Fruit fly (Drosophila melanogaster) whole organism, embryonic: ENCODE data around the gene dachs.
A peak's percentile ranks its signal among the peaks of the same experiment; 100 is the strongest.

ENCODE experiments used
- CG11504 ChIP-seq: fragments of 200-800 bp; sonication (Bioruptor generic); optimal IDR thresholded peaks from 3 replicates; lab custom pipeline; 2019; ENCODE audit warnings: missing biosample characterization, mild to moderate bottlenecking, missing genetic modification characterization, moderate library complexity
- CG11560 ChIP-seq: fragments of 200-800 bp; sonication (Bioruptor generic); IDR thresholded peaks from 3 replicates; pipeline ENCODE4 v1.3.6; 2022; ENCODE audit warnings: missing biosample characterization, missing genetic modification characterization
- CG12391 ChIP-seq: fragments of 200-800 bp; sonication (Bioruptor generic); optimal IDR thresholded peaks from 3 replicates; lab custom pipeline; 2018; ENCODE audit warnings: missing biosample characterization, mild to moderate bottlenecking, missing genetic modification characterization, moderate library complexity
- CG12659 ChIP-seq: fragments of 200-800 bp; sonication (Bioruptor generic); optimal IDR thresholded peaks from 3 replicates; lab custom pipeline; 2017; ENCODE audit warnings: mild to moderate bottlenecking, missing biosample characterization, missing genetic modification reagents, missing genetic modification characterization
- CG13775 ChIP-seq: fragments of 200-800 bp; sonication (Bioruptor generic); optimal IDR thresholded peaks from 3 replicates; lab custom pipeline; 2017; ENCODE audit warnings: missing biosample characterization, mild to moderate bottlenecking, missing genetic modification characterization
- CG15269 ChIP-seq: fragments of 200-800 bp; sonication (Bioruptor generic); optimal IDR thresholded peaks from 2 replicates; lab custom pipeline; 2018; ENCODE audit warnings: missing biosample characterization, mild to moderate bottlenecking, missing genetic modification characterization, moderate library complexity
- CG30403 ChIP-seq: fragments of 200-800 bp; sonication (Bioruptor generic); optimal IDR thresholded peaks from 3 replicates; lab custom pipeline; 2016; ENCODE audit warnings: missing biosample characterization, missing genetic modification characterization
- CG33213 ChIP-seq: fragments of 200-800 bp; sonication (Bioruptor generic); optimal IDR thresholded peaks from 3 replicates; lab custom pipeline; 2016; ENCODE audit warnings: missing biosample characterization, missing genetic modification characterization
- CG4360 ChIP-seq: fragments of 200-800 bp; sonication (Bioruptor generic); IDR thresholded peaks from 2 replicates; pipeline ENCODE4 v1.3.6; 2022; ENCODE audit warnings: missing biosample characterization, missing genetic modification characterization
- CG4404 ChIP-seq: fragments of 200-800 bp; sonication (Bioruptor generic); IDR thresholded peaks from 2 replicates; pipeline ENCODE4 v1.3.6; 2022; ENCODE audit warnings: missing biosample characterization, missing genetic modification characterization
- CG4424 ChIP-seq: fragments of 200-800 bp; sonication (Bioruptor generic); optimal IDR thresholded peaks from 3 replicates; lab custom pipeline; 2016; ENCODE audit warnings: missing biosample characterization, missing genetic modification characterization
- CG7839 ChIP-seq: fragments of 200-800 bp; sonication (Bioruptor generic); optimal IDR thresholded peaks from 3 replicates; lab custom pipeline; 2018; ENCODE audit warnings: missing biosample characterization, mild to moderate bottlenecking, missing genetic modification characterization, moderate library complexity
- CG9932 ChIP-seq: fragments of 200-800 bp; sonication (Bioruptor generic); IDR thresholded peaks from 2 replicates; pipeline ENCODE4 v1.3.6; 2022; ENCODE audit warnings: missing biosample characterization, missing genetic modification characterization
- CoRest ChIP-seq: fragments of 200-800 bp; sonication (Bioruptor generic); optimal IDR thresholded peaks from 3 replicates; lab custom pipeline; 2018; ENCODE audit warnings: missing biosample characterization, mild to moderate bottlenecking, missing genetic modification characterization, moderate library complexity
- CrebB ChIP-seq: fragments of 200-800 bp; sonication (Bioruptor generic); optimal IDR thresholded peaks from 3 replicates; lab custom pipeline; 2018; ENCODE audit warnings: missing biosample characterization, mild to moderate bottlenecking, missing genetic modification characterization
- D19B ChIP-seq: fragments of 200-800 bp; sonication (Bioruptor generic); optimal IDR thresholded peaks from 2 replicates; lab custom pipeline; 2017; ENCODE audit warnings: missing biosample characterization, mild to moderate bottlenecking, missing genetic modification characterization
- Dfd ChIP-seq, 2 experiments: fragments of >200 bp; optimal IDR thresholded peaks; 2 replicates each; lab custom pipeline; 2017; ENCODE audit warnings: missing biosample characterization in 2 of 2, missing genetic modification characterization in 2 of 2
- Dip2 ChIP-seq: fragments of 200-800 bp; sonication (Bioruptor generic); IDR thresholded peaks from 2 replicates; pipeline ENCODE4 v1.3.6; 2022; ENCODE audit warnings: missing biosample characterization, missing genetic modification characterization
- Jarid2 ChIP-seq: fragments of 200-800 bp; sonication (Bioruptor generic); optimal IDR thresholded peaks from 3 replicates; lab custom pipeline; 2017; ENCODE audit warnings: mild to moderate bottlenecking, missing biosample characterization, missing genetic modification reagents, missing genetic modification characterization
- MBD-R2 ChIP-seq: fragments of 200-800 bp; sonication (Bioruptor generic); IDR thresholded peaks from 2 replicates; pipeline ENCODE4 v1.3.6; 2022; ENCODE audit warnings: missing biosample characterization, missing genetic modification characterization
- Med ChIP-seq: fragments of 200-800 bp; sonication (Bioruptor generic); peaks from one replicate; lab custom pipeline; 2016; ENCODE audit warnings: missing biosample characterization, missing genetic modification characterization, mild to moderate bottlenecking, inconsistent platforms, moderate library complexity
- Nf-YB ChIP-seq: fragments of 200-800 bp; sonication (Bioruptor generic); optimal IDR thresholded peaks from 3 replicates; lab custom pipeline; 2019; ENCODE audit warnings: missing biosample characterization, mild to moderate bottlenecking, missing genetic modification characterization, moderate library complexity
- Oli ChIP-seq: fragments of 200-800 bp; sonication (Bioruptor generic); optimal IDR thresholded peaks from 2 replicates; lab custom pipeline; 2018; ENCODE audit warnings: missing biosample characterization, mild to moderate bottlenecking, missing genetic modification characterization, moderate library complexity
- PHDP ChIP-seq: fragments of 200-800 bp; sonication (Bioruptor generic); optimal IDR thresholded peaks from 3 replicates; lab custom pipeline; 2018; ENCODE audit warnings: missing biosample characterization, mild to moderate bottlenecking, missing genetic modification characterization, moderate library complexity
- Poxn ChIP-seq: fragments of 200-800 bp; sonication (Bioruptor generic); IDR thresholded peaks from 2 replicates; pipeline ENCODE4 v1.3.6; 2022; ENCODE audit warnings: missing biosample characterization, missing genetic modification characterization
- Rfx ChIP-seq: fragments of 200-800 bp; sonication (Bioruptor generic); IDR thresholded peaks from 2 replicates; pipeline ENCODE4 v1.3.6; 2022; ENCODE audit warnings: missing biosample characterization, missing genetic modification characterization
- Side ChIP-seq: fragments of 200-800 bp; sonication (Bioruptor generic); optimal IDR thresholded peaks from 2 replicates; lab custom pipeline; 2016; ENCODE audit warnings: missing biosample characterization, missing genetic modification characterization
- Sox102F ChIP-seq: fragments of 200-800 bp; sonication (Bioruptor generic); optimal IDR thresholded peaks from 2 replicates; lab custom pipeline; 2018; ENCODE audit warnings: missing biosample characterization, mild to moderate bottlenecking, missing genetic modification characterization, moderate library complexity
- Sry-δ ChIP-seq: fragments of 200-800 bp; sonication (Bioruptor generic); optimal IDR thresholded peaks from 2 replicates; lab custom pipeline; 2016; ENCODE audit warnings: missing biosample characterization, missing genetic modification characterization
- Trl ChIP-seq, 3 experiments: fragments of >200 bp in 2 of 3; fragments of 200-800 bp in 1 of 3; sonication (Bioruptor generic) in 1 of 3; optimal IDR thresholded peaks; 2 replicates in 1 of 3; 3 replicates in 2 of 3; lab custom pipeline; 2016 to 2017; ENCODE audit warnings: missing biosample characterization in 1 of 3, missing genetic modification characterization in 1 of 3
- az2 ChIP-seq: fragments of 200-800 bp; sonication (Bioruptor generic); optimal IDR thresholded peaks from 3 replicates; lab custom pipeline; 2016; ENCODE audit warnings: missing biosample characterization, missing genetic modification characterization
- caup ChIP-seq: fragments of 200-800 bp; sonication (Bioruptor generic); optimal IDR thresholded peaks from 3 replicates; lab custom pipeline; 2017; ENCODE audit warnings: missing biosample characterization, mild to moderate bottlenecking, missing genetic modification characterization, moderate library complexity; ENCODE audit not compliant: severe bottlenecking
- chm ChIP-seq: fragments of 200-800 bp; sonication (Bioruptor generic); IDR thresholded peaks from 2 replicates; pipeline ENCODE4 v1.3.6; 2022; ENCODE audit warnings: missing biosample characterization, missing genetic modification characterization
- eve ChIP-seq, 2 experiments: fragments of >200 bp; optimal IDR thresholded peaks; 2 replicates each; lab custom pipeline; 2017; ENCODE audit warnings: missing biosample characterization in 2 of 2, missing genetic modification characterization in 2 of 2
- gem ChIP-seq: fragments of 200-800 bp; sonication (Bioruptor generic); optimal IDR thresholded peaks from 2 replicates; lab custom pipeline; 2019; ENCODE audit warnings: missing biosample characterization, mild to moderate bottlenecking, missing genetic modification characterization, moderate library complexity
- grau ChIP-seq: fragments of 200-800 bp; optimal IDR thresholded peaks from 3 replicates; lab custom pipeline; 2019; ENCODE audit warnings: missing biosample characterization, mild to moderate bottlenecking, missing genetic modification characterization, moderate library complexity
- h ChIP-seq: fragments of >200 bp; optimal IDR thresholded peaks from 2 replicates; lab custom pipeline; 2017
- kni ChIP-seq: fragments of 200-800 bp; sonication (Bioruptor generic); optimal IDR thresholded peaks from 3 replicates; lab custom pipeline; 2017; ENCODE audit warnings: mild to moderate bottlenecking, missing biosample characterization, missing genetic modification reagents, missing genetic modification characterization
- nom ChIP-seq: fragments of 200-800 bp; sonication (Bioruptor generic); optimal IDR thresholded peaks from 2 replicates; lab custom pipeline; 2017; ENCODE audit warnings: missing biosample characterization, missing genetic modification characterization, mild to moderate bottlenecking, moderate library complexity, missing genetic modification reagents
- row ChIP-seq: fragments of 200-800 bp; sonication (Bioruptor generic); IDR thresholded peaks from 3 replicates; pipeline ENCODE4 v1.3.6; 2022; ENCODE audit warnings: missing biosample characterization, missing genetic modification characterization
- sens ChIP-seq: fragments of 200-800 bp; sonication (Bioruptor generic); peaks from one replicate; lab custom pipeline; 2016; ENCODE audit warnings: missing biosample characterization, missing genetic modification characterization
- unpg ChIP-seq: fragments of 200-800 bp; sonication (Bioruptor generic); optimal IDR thresholded peaks from 3 replicates; lab custom pipeline; 2018; ENCODE audit warnings: missing biosample characterization, mild to moderate bottlenecking, missing genetic modification characterization, moderate library complexity
- wek ChIP-seq: fragments of 200-800 bp; sonication (Bioruptor generic); optimal IDR thresholded peaks from 3 replicates; lab custom pipeline; 2018; ENCODE audit warnings: missing biosample characterization, mild to moderate bottlenecking, missing genetic modification characterization, moderate library complexity
- yki ChIP-seq: fragments of >200 bp; optimal IDR thresholded peaks from 3 replicates; lab custom pipeline; 2018
- zen2 ChIP-seq: fragments of 200-800 bp; sonication (Bioruptor generic); IDR thresholded peaks from 3 replicates; pipeline ENCODE4 v1.3.6; 2022; ENCODE audit warnings: missing biosample characterization, missing genetic modification characterization; ENCODE audit not compliant: partially characterized antibody

The dachs gene

DNA sequence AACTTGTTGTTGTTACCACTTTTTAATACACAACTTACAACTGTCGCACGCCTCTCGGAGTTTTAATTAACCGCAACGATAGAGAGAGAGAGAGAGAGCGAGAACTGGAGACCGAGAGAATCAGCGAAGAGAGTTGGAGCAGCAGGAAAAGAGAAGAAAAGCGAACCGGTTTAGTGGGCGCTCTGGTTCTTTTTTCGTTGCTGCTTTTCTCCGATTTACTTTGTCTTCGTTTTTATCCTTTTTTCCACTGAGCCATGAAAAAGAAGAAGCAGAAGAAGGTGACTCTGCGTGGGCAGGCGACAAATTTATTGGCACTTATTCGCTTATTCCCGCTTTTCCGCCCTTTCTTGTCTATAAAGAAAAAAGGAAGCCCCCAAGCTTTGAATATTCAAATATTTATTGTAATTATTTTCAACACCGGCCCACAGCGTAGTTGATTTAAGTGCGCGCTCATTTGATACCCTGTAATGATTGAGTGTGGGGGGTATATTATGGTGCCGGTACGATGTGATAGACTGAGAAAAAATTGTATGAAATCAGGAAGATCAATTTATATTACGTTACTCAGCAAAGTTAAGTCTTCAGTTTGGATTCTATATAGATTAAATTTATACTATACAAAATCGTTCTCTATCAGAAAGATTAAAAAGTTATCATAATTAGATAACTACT, 46.2 kb upstream of the dachs start:
- no peak for TF ChIP-seq zen2 (GFP tag; lab: Robert Waterston, UW)
- TF ChIP-seq nom (GFP tag; lab: Kevin White, UChicago) = peak; percentile 92
- TF ChIP-seq row (GFP tag; lab: Robert Waterston, UW) = peak; percentile 42; the same call in 2 of the 3 replicates
- TF ChIP-seq CG7839 (tag; lab: Kevin White, UChicago) = peak; percentile 7
- peak; percentile 3 for TF ChIP-seq CG12659 (GFP tag; lab: Kevin White, UChicago)
- peak; percentile 8 for TF ChIP-seq CG30403
- TF ChIP-seq CoRest (tag; lab: Kevin White, UChicago) = peak; percentile 16
- no peak for TF ChIP-seq Dip2 (GFP tag; lab: Robert Waterston, UW)
- TF ChIP-seq Jarid2 = no peak
- TF ChIP-seq CG4424 = no peak
- peak; percentile 11 for TF ChIP-seq PHDP (tag; lab: Kevin White, UChicago)
- TF ChIP-seq CG13775 = no peak
- TF ChIP-seq CrebB (tag; lab: Kevin White, UChicago) = no peak
- no peak for TF ChIP-seq CG11560 (tag; lab: Robert Waterston, UW)
- peak; percentile 8 for TF ChIP-seq grau (tag; lab: Kevin White, UChicago)
- no peak for TF ChIP-seq eve (GFP tag; optimal IDR thresholded peaks at IDR 0.05; lab: Kevin White, UChicago)
- no peak for TF ChIP-seq Dfd (GFP tag; optimal IDR thresholded peaks at IDR 0.05; lab: Kevin White, UChicago)
- peak; percentile 6; the same call in 1 of the 2 replicates for TF ChIP-seq CG9932 (GFP tag; lab: Robert Waterston, UW)
- TF ChIP-seq Nf-YB (GFP tag; lab: Kevin White, UChicago) = no peak
- peak; percentile 62 for TF ChIP-seq Med (GFP tag; lab: Kevin White, UChicago)
- peak; percentile 10 for TF ChIP-seq kni (GFP tag; lab: Kevin White, UChicago)
- peak; percentile 17 for TF ChIP-seq Oli (tag; lab: Kevin White, UChicago)
- no peak for TF ChIP-seq Poxn (GFP tag; lab: Robert Waterston, UW)
- TF ChIP-seq wek (GFP tag; lab: Kevin White, UChicago) = no peak
- TF ChIP-seq CG12391 (tag; lab: Kevin White, UChicago) = peak; percentile 24
- peak; percentile 34 for TF ChIP-seq CG11504 (tag; lab: Kevin White, UChicago)
- TF ChIP-seq CG15269 (tag; lab: Kevin White, UChicago) = peak; percentile 8
- peak; percentile 77 for TF ChIP-seq sens (GFP tag; lab: Kevin White, UChicago)
- TF ChIP-seq Side = no peak
- no peak for TF ChIP-seq Sry-δ
- TF ChIP-seq Rfx (GFP tag; lab: Robert Waterston, UW) = peak; percentile 27; the same call in 1 of the 2 replicates
- peak; percentile 45 for TF ChIP-seq gem (tag; lab: Kevin White, UChicago)
- peak; percentile 14 for TF ChIP-seq yki (lab: Kevin White, UChicago)
- TF ChIP-seq h (lab: Kevin White, UChicago) = no peak
- peak; percentile 5 for TF ChIP-seq az2
- no peak for TF ChIP-seq MBD-R2 (GFP tag; lab: Robert Waterston, UW)
- peak; percentile 78 for TF ChIP-seq Trl (optimal IDR thresholded peaks at IDR 0.05; lab: Kevin White, UChicago)
- no peak for TF ChIP-seq Trl (GFP tag; optimal IDR thresholded peaks at IDR 0.05; lab: Kevin White, UChicago)
- TF ChIP-seq CG33213 (GFP tag; lab: Kevin White, UChicago) = no peak
- TF ChIP-seq CG4360 (GFP tag; lab: Robert Waterston, UW) = 0 out of 2 replicates have a peak, but pooled peaks have one; percentile 28
- TF ChIP-seq chm (GFP tag; lab: Robert Waterston, UW) = peak; percentile 31; the same call in 1 of the 2 replicates
- peak; percentile 13 for TF ChIP-seq Sox102F (GFP tag; lab: Kevin White, UChicago)
- TF ChIP-seq D19B (GFP tag; lab: Kevin White, UChicago) = peak; percentile 75
- TF ChIP-seq unpg (GFP tag; lab: Kevin White, UChicago) = no peak
- no peak for TF ChIP-seq CG4404
- TF ChIP-seq caup (GFP tag; lab: Kevin White, UChicago) = no peak
